Worm (Caenorhabditis elegans): Measurements from ENCODE around the gene C10C6.7.

ce11 chrIV:11421696-11422095 lies 45.6 kb downstream of the C10C6.7 start, which contains the start of gene F22B3.7:
- no peak for TF ChIP-seq him-1 (tag; optimal IDR thresholded peaks at IDR 0.05)
- TF ChIP-seq dao-5 (tag; optimal IDR thresholded peaks at IDR 0.05): no peak
- TF ChIP-seq W03F9.2 (tag; optimal IDR thresholded peaks at IDR 0.05): no peak
